Worm (Caenorhabditis elegans) whole organism, L3 larva: ENCODE results near the gene F10G2.4.

Experiments
- ZK546.5 ChIP-seq: sonication (generic microtip); optimal IDR thresholded peaks from 2 replicates; lab custom pipeline; 2017; ENCODE audit warnings: missing biosample characterization, missing genetic modification characterization
- aly-2 ChIP-seq: fragments of 150-350 bp; optimal IDR thresholded peaks from 2 replicates; lab custom pipeline; 2014; ENCODE audit warnings: missing biosample characterization, missing genetic modification characterization
- egl-5 ChIP-seq: fragments of 150-350 bp; optimal IDR thresholded peaks from 2 replicates; lab custom pipeline; 2017; ENCODE audit warnings: missing biosample characterization, missing genetic modification reagents, missing genetic modification characterization, inconsistent platforms
- elt-1 ChIP-seq: fragments of 150-350 bp; optimal IDR thresholded peaks from 2 replicates; lab custom pipeline; 2014; ENCODE audit warnings: missing biosample characterization, missing genetic modification characterization
- fkh-10 ChIP-seq: sonication (generic microtip); optimal IDR thresholded peaks from 2 replicates; lab custom pipeline; 2017; ENCODE audit warnings: missing biosample characterization, missing genetic modification reagents, missing genetic modification characterization
- nhr-11 ChIP-seq: fragments of 150-350 bp; optimal IDR thresholded peaks from 2 replicates; lab custom pipeline; 2014; ENCODE audit warnings: missing biosample characterization, missing genetic modification characterization
- nhr-25 ChIP-seq: sonication (generic microtip); optimal IDR thresholded peaks from 2 replicates; lab custom pipeline; 2017; ENCODE audit warnings: missing biosample characterization, missing genetic modification characterization
- pqm-1 ChIP-seq: fragments of 150-350 bp; optimal IDR thresholded peaks from 2 replicates; lab custom pipeline; 2017; ENCODE audit warnings: missing biosample characterization, missing genetic modification characterization, inconsistent platforms
- skn-1 ChIP-seq: fragments of 150-350 bp; optimal IDR thresholded peaks from 2 replicates; lab custom pipeline; 2014; ENCODE audit warnings: missing biosample characterization, missing genetic modification characterization
- snpc-4 ChIP-seq: fragments of 150-350 bp; optimal IDR thresholded peaks from 2 replicates; lab custom pipeline; 2014; ENCODE audit warnings: missing biosample characterization, missing genetic modification characterization
- unc-62 ChIP-seq: fragments of 150-350 bp; sonication (generic microtip); optimal IDR thresholded peaks from 4 replicates; lab custom pipeline; 2014; ENCODE audit warnings: missing biosample characterization, missing genetic modification reagents, missing genetic modification characterization
- ztf-11 ChIP-seq: fragments of 150-350 bp; optimal IDR thresholded peaks from 2 replicates; lab custom pipeline; 2014; ENCODE audit warnings: missing biosample characterization, missing genetic modification characterization

- TF ChIP-seq skn-1 (tag; lab: Kevin White, UChicago) (no peak), elt-1 (tag; lab: Kevin White, UChicago) (no peak), aly-2 (tag; lab: Kevin White, UChicago) (no peak), pqm-1 (tag; lab: Kevin White, UChicago) (no peak), ZK546.5 (tag; lab: Kevin White, UChicago) (no peak), snpc-4 (tag; lab: Kevin White, UChicago) (no peak), egl-5 (tag; lab: Kevin White, UChicago) (no peak), fkh-10 (GFP tag; lab: Kevin White, UChicago) (no peak), ztf-11 (no peak), nhr-11 (no peak), nhr-25 (tag; lab: Kevin White, UChicago) (no peak), unc-62 (GFP tag; lab: Kevin White, UChicago) (no peak)
These were observed 47.9 kb upstream of the F10G2.4 start, which contains the start of gene C13A2.4 for ce11 chrV:7279090-7279489.
